Fruit fly (Drosophila melanogaster): ENCODE data around the gene Lsp1beta.

The Lsp1beta gene

dm6 chr2L:913850-914391 lies 15.6 kb downstream of the Lsp1beta start, which contains the start of gene GluRIIC:
Gene GluRIIC (plus strand): TSS chr2L:914086.
- no peak for TF ChIP-seq CG17801 (GFP tag; optimal IDR thresholded peaks at IDR 0.05; ENCODE audit: partially characterized antibody)

- no peak for TF ChIP-seq CG17801 (GFP tag; optimal IDR thresholded peaks at IDR 0.05; ENCODE audit: partially characterized antibody)
Measured at dm6 chr2L:918738-919137, 20.4 kb downstream of the Lsp1beta start.

dm6 chr2L:922660-923059 lies 24.4 kb downstream of the Lsp1beta start, which contains the start of gene Tmtc2:
Gene Tmtc2 (plus strand): TSS chr2L:922793.
- no peak for TF ChIP-seq CG17801 (GFP tag; optimal IDR thresholded peaks at IDR 0.05; ENCODE audit: partially characterized antibody)

DNA sequence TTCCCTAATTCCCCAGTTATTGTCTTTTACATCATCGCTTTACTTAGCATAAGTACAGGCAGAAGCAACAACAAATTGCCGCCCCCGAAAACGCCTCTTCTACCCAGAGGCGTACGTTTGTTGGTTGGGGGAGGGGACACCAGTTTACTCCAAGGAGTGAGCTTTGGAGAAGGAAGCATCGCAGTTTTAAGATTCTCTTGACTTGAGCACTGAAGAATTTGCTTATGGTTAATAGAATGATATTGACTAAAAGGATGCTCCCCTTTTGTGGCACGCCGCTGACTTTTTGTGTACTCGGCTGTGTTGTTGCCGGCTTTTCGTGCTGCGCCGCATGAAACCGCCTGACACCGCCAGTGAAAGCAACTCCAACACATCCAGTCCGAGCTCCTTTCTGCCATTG lies 38.6 kb downstream of the Lsp1beta start:
- TF ChIP-seq CG17801 (GFP tag; optimal IDR thresholded peaks at IDR 0.05; ENCODE audit: partially characterized antibody), result no peak

Data from ovary, adult (tissue).